Worm (Caenorhabditis elegans) whole organism, L4/young adult: Measurements from ENCODE around the gene Y49F6A.11.

Source experiments
- W03F9.2 ChIP-seq: fragments of 150-350 bp; optimal IDR thresholded peaks from 2 replicates; lab custom pipeline; 2014; ENCODE audit warnings: missing biosample characterization, missing genetic modification characterization
- dao-5 ChIP-seq: sonication (generic microtip); optimal IDR thresholded peaks from 2 replicates; lab custom pipeline; 2016; ENCODE audit warnings: missing genotype, missing genetic modification characterization, moderate library complexity, missing compliant biosample characterization
- him-1 ChIP-seq: sonication (generic microtip); optimal IDR thresholded peaks from 2 replicates; lab custom pipeline; 2016; ENCODE audit warnings: missing genotype, missing genetic modification reagents, missing genetic modification characterization, missing compliant biosample characterization

DNA sequence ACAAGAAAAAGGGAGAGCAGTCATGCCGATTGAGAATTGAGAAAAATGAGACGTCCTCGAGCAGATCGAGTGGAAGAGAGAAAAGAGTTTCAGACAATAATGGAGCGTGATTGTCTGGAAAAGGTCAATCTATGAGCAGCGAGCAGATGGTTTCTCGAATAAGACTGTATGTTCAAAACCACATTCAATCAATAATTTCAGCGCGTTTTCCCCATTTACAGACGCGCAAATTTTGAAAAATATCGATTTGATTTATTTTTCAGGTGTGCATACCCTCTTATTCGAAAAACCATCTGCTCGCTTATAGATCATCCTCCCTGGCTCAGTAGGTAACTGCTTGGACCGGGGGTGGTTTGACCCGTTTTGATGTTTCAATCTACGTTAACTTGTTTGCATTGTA, 40.6 kb upstream of the Y49F6A.11 start, which contains the start of gene fbxb-31:
- TF ChIP-seq him-1 (tag; lab: Kevin White, UChicago), result no peak
- TF ChIP-seq W03F9.2 (tag; lab: Kevin White, UChicago), result no peak
- no peak for TF ChIP-seq dao-5 (tag; lab: Kevin White, UChicago)
